Worm (Caenorhabditis elegans) whole organism, L2 larva: ENCODE results near the gene C16C8.22.

Experiments
- ZK546.5 ChIP-seq: sonication (generic microtip); optimal IDR thresholded peaks from 2 replicates; lab custom pipeline; 2017; ENCODE audit warnings: missing biosample characterization, missing genetic modification characterization
- aly-2 ChIP-seq: fragments of 150-350 bp; optimal IDR thresholded peaks from 2 replicates; lab custom pipeline; 2014; ENCODE audit warnings: missing biosample characterization, missing genetic modification characterization
- ama-1 ChIP-seq: fragments of 150-350 bp; optimal IDR thresholded peaks from 2 replicates; lab custom pipeline; 2018; ENCODE audit warnings: inconsistent platforms
- blmp-1 ChIP-seq: sonication (generic microtip); optimal IDR thresholded peaks from 2 replicates; lab custom pipeline; 2017; ENCODE audit warnings: missing genetic modification characterization, mild to moderate bottlenecking, missing compliant biosample characterization, antibody characterized with exemption, moderate library complexity; ENCODE audit not compliant: insufficient read depth
- ceh-82 ChIP-seq: fragments of 150-350 bp; optimal IDR thresholded peaks from 2 replicates; lab custom pipeline; 2014; ENCODE audit warnings: missing biosample characterization, missing genetic modification characterization
- dmd-4 ChIP-seq: sonication (generic microtip); optimal IDR thresholded peaks from 2 replicates; lab custom pipeline; 2017; ENCODE audit warnings: missing biosample characterization, missing genetic modification characterization
- elt-3 ChIP-seq: sonication (generic microtip); optimal IDR thresholded peaks from 2 replicates; lab custom pipeline; 2017; ENCODE audit warnings: missing biosample characterization, missing genetic modification characterization
- nhr-10 ChIP-seq: sonication (generic microtip); optimal IDR thresholded peaks from 2 replicates; lab custom pipeline; 2017; ENCODE audit warnings: missing biosample characterization, missing genetic modification characterization
- nhr-12 ChIP-seq: fragments of 150-350 bp; optimal IDR thresholded peaks from 2 replicates; lab custom pipeline; 2014; ENCODE audit warnings: missing biosample characterization, missing genetic modification characterization
- nhr-21 ChIP-seq: fragments of 150-350 bp; optimal IDR thresholded peaks from 2 replicates; lab custom pipeline; 2014; ENCODE audit warnings: missing biosample characterization, missing genetic modification characterization
- unc-39 ChIP-seq: fragments of 150-350 bp; optimal IDR thresholded peaks from 2 replicates; lab custom pipeline; 2014; ENCODE audit warnings: missing biosample characterization, missing genetic modification characterization
- unc-62 ChIP-seq: fragments of 150-350 bp; optimal IDR thresholded peaks from 2 replicates; lab custom pipeline; 2014; ENCODE audit warnings: missing biosample characterization, missing genetic modification reagents, missing genetic modification characterization

ce11 chrII:3477171-3477570, 34.1 kb upstream of the C16C8.22 start, which contains the start of gene fbxb-104:
- TF ChIP-seq nhr-21 (tag; lab: Kevin White, UChicago) (no peak), ceh-82 (no peak), elt-3 (tag; lab: Kevin White, UChicago) (no peak), blmp-1 (tag; lab: Kevin White, UChicago) (no peak), unc-39 (tag; lab: Kevin White, UChicago) (no peak), dmd-4 (tag; lab: Kevin White, UChicago) (no peak), aly-2 (tag; lab: Kevin White, UChicago) (no peak), ama-1 (no peak), unc-62 (no peak), nhr-12 (tag; lab: Kevin White, UChicago) (no peak), ZK546.5 (tag; lab: Kevin White, UChicago) (no peak), nhr-10 (tag; lab: Kevin White, UChicago) (no peak)
